Fruit fly (Drosophila melanogaster) whole organism, embryonic: ENCODE results near the gene Sf3a2.

ENCODE experiments used
- B-H1 ChIP-seq: fragments of 200-800 bp; sonication (Bioruptor generic); IDR thresholded peaks from 3 replicates; pipeline ENCODE4 v1.3.6; 2022; ENCODE audit warnings: missing biosample characterization, missing genetic modification characterization
- CG10147 ChIP-seq: fragments of 200-800 bp; sonication (Bioruptor generic); optimal IDR thresholded peaks from 2 replicates; lab custom pipeline; 2019; ENCODE audit warnings: missing biosample characterization, mild to moderate bottlenecking, missing genetic modification characterization, moderate library complexity
- CG10321 ChIP-seq: fragments of 200-800 bp; sonication (Bioruptor generic); IDR thresholded peaks from 2 replicates; pipeline ENCODE4 v1.3.6; 2022; ENCODE audit warnings: missing biosample characterization, missing genetic modification characterization
- CG10431 ChIP-seq: fragments of 200-800 bp; sonication (Bioruptor generic); optimal IDR thresholded peaks from 3 replicates; lab custom pipeline; 2018; ENCODE audit warnings: missing biosample characterization, mild to moderate bottlenecking, missing genetic modification characterization
- CG10565 ChIP-seq: fragments of 200-800 bp; sonication (Bioruptor generic); optimal IDR thresholded peaks from 3 replicates; lab custom pipeline; 2016; ENCODE audit warnings: missing biosample characterization, mild to moderate bottlenecking, missing genetic modification characterization
- CG11456 ChIP-seq: fragments of 200-800 bp; sonication (Bioruptor generic); IDR thresholded peaks from 3 replicates; pipeline ENCODE4 v1.3.6; 2022; ENCODE audit warnings: missing biosample characterization, missing genetic modification characterization
- CG11504 ChIP-seq: fragments of 200-800 bp; sonication (Bioruptor generic); optimal IDR thresholded peaks from 3 replicates; lab custom pipeline; 2019; ENCODE audit warnings: missing biosample characterization, mild to moderate bottlenecking, missing genetic modification characterization, moderate library complexity
- CG12942 ChIP-seq: fragments of 200-800 bp; sonication (Bioruptor generic); optimal IDR thresholded peaks from 3 replicates; lab custom pipeline; 2016; ENCODE audit warnings: missing biosample characterization, missing genetic modification characterization
- CG13123 ChIP-seq: fragments of 200-800 bp; sonication (Bioruptor generic); optimal IDR thresholded peaks from 2 replicates; lab custom pipeline; 2016; ENCODE audit warnings: missing biosample characterization, missing genetic modification characterization
- CG1529 ChIP-seq: fragments of 200-800 bp; sonication (Bioruptor generic); optimal IDR thresholded peaks from 3 replicates; lab custom pipeline; 2018; ENCODE audit warnings: missing biosample characterization, missing genetic modification characterization
- CG2889 ChIP-seq: fragments of 200-800 bp; sonication (Bioruptor generic); IDR thresholded peaks from 3 replicates; pipeline ENCODE4 v1.3.6; 2022; ENCODE audit warnings: missing biosample characterization, missing genetic modification characterization
- CG31224 ChIP-seq: fragments of 200-800 bp; sonication (Bioruptor generic); IDR thresholded peaks from 2 replicates; pipeline ENCODE4 v1.3.6; 2022; ENCODE audit warnings: missing biosample characterization, missing genetic modification characterization
- CG3847 ChIP-seq: fragments of 200-800 bp; sonication (Bioruptor generic); IDR thresholded peaks from 2 replicates; pipeline ENCODE4 v1.3.6; 2022; ENCODE audit warnings: missing biosample characterization, missing genetic modification characterization
- CG6791 ChIP-seq: fragments of 200-800 bp; sonication (Bioruptor generic); IDR thresholded peaks from 3 replicates; pipeline ENCODE4 v1.3.6; 2022; ENCODE audit warnings: missing biosample characterization, missing genetic modification characterization; ENCODE audit not compliant: partially characterized antibody
- CG7745 ChIP-seq: fragments of 200-800 bp; sonication (Bioruptor generic); optimal IDR thresholded peaks from 2 replicates; lab custom pipeline; 2018; ENCODE audit warnings: missing biosample characterization, mild to moderate bottlenecking, missing genetic modification characterization, moderate library complexity
- CG8388 ChIP-seq: fragments of 200-800 bp; sonication (Bioruptor generic); optimal IDR thresholded peaks from 2 replicates; lab custom pipeline; 2019; ENCODE audit warnings: missing biosample characterization, mild to moderate bottlenecking, missing genetic modification characterization, moderate library complexity
- CG9817 ChIP-seq: fragments of 200-800 bp; sonication (Bioruptor generic); optimal IDR thresholded peaks from 2 replicates; lab custom pipeline; 2018; ENCODE audit warnings: missing biosample characterization, mild to moderate bottlenecking, missing genetic modification characterization, moderate library complexity
- D19B ChIP-seq: fragments of 200-800 bp; sonication (Bioruptor generic); optimal IDR thresholded peaks from 2 replicates; lab custom pipeline; 2017; ENCODE audit warnings: missing biosample characterization, mild to moderate bottlenecking, missing genetic modification characterization
- Dbx ChIP-seq: fragments of 200-800 bp; sonication (Bioruptor generic); IDR thresholded peaks from 3 replicates; pipeline ENCODE4 v1.3.6; 2022; ENCODE audit warnings: missing biosample characterization, missing genetic modification characterization
- Dll ChIP-seq: fragments of 200-800 bp; sonication (Bioruptor generic); IDR thresholded peaks from 4 replicates; pipeline ENCODE4 v1.3.6; 2022; ENCODE audit warnings: missing biosample characterization, missing genetic modification characterization; ENCODE audit not compliant: partially characterized antibody
- Dref ChIP-seq: fragments of 200-800 bp; sonication (Bioruptor generic); IDR thresholded peaks from 2 replicates; pipeline ENCODE4 v1.3.6; 2022; ENCODE audit warnings: missing biosample characterization, missing genetic modification characterization
- E2f1 ChIP-seq: fragments of 200-800 bp; sonication (Bioruptor generic); IDR thresholded peaks from 2 replicates; pipeline ENCODE4 v1.3.6; 2022; ENCODE audit warnings: missing biosample characterization, missing genetic modification characterization
- Hand ChIP-seq: fragments of 200-800 bp; sonication (Bioruptor generic); optimal IDR thresholded peaks from 2 replicates; lab custom pipeline; 2017; ENCODE audit warnings: mild to moderate bottlenecking, missing biosample characterization, missing genetic modification reagents, missing genetic modification characterization
- Hmr ChIP-seq: fragments of 200-800 bp; sonication (Bioruptor generic); optimal IDR thresholded peaks from 3 replicates; lab custom pipeline; 2017; ENCODE audit warnings: mild to moderate bottlenecking, missing biosample characterization, missing genetic modification reagents, missing genetic modification characterization
- Hr78 ChIP-seq, 2 experiments: fragments of 200-800 bp in 1 of 2; fragments of >200 bp in 1 of 2; sonication (Bioruptor generic) in 1 of 2; optimal IDR thresholded peaks; 2 replicates each; lab custom pipeline; 2017 to 2019; ENCODE audit warnings: missing biosample characterization in 2 of 2, missing genetic modification characterization in 2 of 2, mild to moderate bottlenecking in 1 of 2, moderate library complexity in 1 of 2
- Jarid2 ChIP-seq: fragments of 200-800 bp; sonication (Bioruptor generic); optimal IDR thresholded peaks from 3 replicates; lab custom pipeline; 2017; ENCODE audit warnings: mild to moderate bottlenecking, missing biosample characterization, missing genetic modification reagents, missing genetic modification characterization
- Neu2 ChIP-seq: fragments of 200-800 bp; sonication (Bioruptor generic); optimal IDR thresholded peaks from 3 replicates; lab custom pipeline; 2016; ENCODE audit warnings: missing biosample characterization, missing genetic modification characterization, borderline replicate concordance
- Six4 ChIP-seq: fragments of 200-800 bp; sonication (Bioruptor generic); optimal IDR thresholded peaks from 2 replicates; lab custom pipeline; 2016; ENCODE audit warnings: missing biosample characterization, missing genetic modification characterization
- Stat92E ChIP-seq, 3 experiments: fragments of >200 bp in 2 of 3; fragments of 200-800 bp in 1 of 3; sonication (Bioruptor generic) in 1 of 3; optimal IDR thresholded peaks; 2 replicates each; lab custom pipeline; 2017 to 2019; ENCODE audit warnings: missing biosample characterization in 3 of 3, missing genetic modification characterization in 3 of 3, mild to moderate bottlenecking in 1 of 3, moderate library complexity in 1 of 3
- ato ChIP-seq: fragments of 200-800 bp; sonication (Bioruptor generic); IDR thresholded peaks from 2 replicates; pipeline ENCODE4 v1.3.6; 2022; ENCODE audit warnings: missing biosample characterization, missing genetic modification characterization; ENCODE audit not compliant: partially characterized antibody
- crp ChIP-seq, 2 experiments: fragments of 200-800 bp; sonication (Bioruptor generic); optimal IDR thresholded peaks; 2 replicates in 1 of 2; 3 replicates in 1 of 2; lab custom pipeline; 2017; ENCODE audit warnings: missing biosample characterization in 2 of 2, missing genetic modification characterization in 2 of 2, mild to moderate bottlenecking in 1 of 2, moderate library complexity in 1 of 2
- emc ChIP-seq: fragments of 200-800 bp; sonication (Bioruptor generic); optimal IDR thresholded peaks from 2 replicates; lab custom pipeline; 2016; ENCODE audit warnings: missing biosample characterization, missing genetic modification characterization
- fu2 ChIP-seq: fragments of 200-800 bp; sonication (Bioruptor generic); optimal IDR thresholded peaks from 2 replicates; lab custom pipeline; 2016; ENCODE audit warnings: missing biosample characterization, missing genetic modification characterization
- gcm2 ChIP-seq: fragments of 200-800 bp; sonication (Bioruptor generic); optimal IDR thresholded peaks from 2 replicates; lab custom pipeline; 2016; ENCODE audit warnings: missing biosample characterization, missing genetic modification characterization
- luna ChIP-seq: fragments of 200-800 bp; sonication (Bioruptor generic); optimal IDR thresholded peaks from 2 replicates; lab custom pipeline; 2016; ENCODE audit warnings: missing biosample characterization, missing genetic modification characterization
- maf-S ChIP-seq: fragments of 200-800 bp; sonication (Bioruptor generic); optimal IDR thresholded peaks from 2 replicates; lab custom pipeline; 2016; ENCODE audit warnings: missing biosample characterization, missing genetic modification characterization
- nerfin-1 ChIP-seq: fragments of 200-800 bp; sonication (Bioruptor generic); optimal IDR thresholded peaks from 3 replicates; lab custom pipeline; 2019; ENCODE audit warnings: missing biosample characterization, mild to moderate bottlenecking, missing genetic modification characterization, moderate library complexity
- nerfin-2 ChIP-seq: fragments of 200-800 bp; sonication (Bioruptor generic); IDR thresholded peaks from 2 replicates; pipeline ENCODE4 v1.3.6; 2022; ENCODE audit warnings: missing biosample characterization, missing genetic modification characterization; ENCODE audit not compliant: partially characterized antibody
- pnt ChIP-seq: fragments of 200-800 bp; sonication (Bioruptor generic); optimal IDR thresholded peaks from 3 replicates; lab custom pipeline; 2016; ENCODE audit warnings: missing biosample characterization, missing genetic modification characterization
- prd ChIP-seq, 3 experiments: fragments of >200 bp in 2 of 3; fragments of 200-800 bp in 1 of 3; sonication (Bioruptor generic) in 1 of 3; optimal IDR thresholded peaks in 2 of 3; IDR thresholded peaks in 1 of 3; 2 replicates in 2 of 3; 3 replicates in 1 of 3; pipeline versions ENCODE4 v1.3.6 to Lab custom; 2017 to 2022; ENCODE audit warnings: missing biosample characterization in 1 of 3, missing genetic modification characterization in 1 of 3
- pzg ChIP-seq: fragments of 200-800 bp; sonication (Bioruptor generic); optimal IDR thresholded peaks from 3 replicates; lab custom pipeline; 2018; ENCODE audit warnings: missing biosample characterization, mild to moderate bottlenecking, missing genetic modification characterization, moderate library complexity
- rib ChIP-seq: fragments of 200-800 bp; sonication (Bioruptor generic); IDR thresholded peaks from 2 replicates; pipeline ENCODE4 v1.3.6; 2022; ENCODE audit warnings: missing biosample characterization, missing genetic modification characterization
- sc ChIP-seq, 3 experiments: fragments of >200 bp in 2 of 3; fragments of 200-800 bp in 1 of 3; sonication (Bioruptor generic) in 1 of 3; optimal IDR thresholded peaks; 2 replicates in 2 of 3; 3 replicates in 1 of 3; lab custom pipeline; 2017; ENCODE audit warnings: mild to moderate bottlenecking in 1 of 3, missing biosample characterization in 1 of 3, missing genetic modification characterization in 1 of 3, missing genetic modification reagents in 1 of 3
- schlank ChIP-seq: fragments of 200-800 bp; sonication (Bioruptor generic); optimal IDR thresholded peaks from 2 replicates; lab custom pipeline; 2018; ENCODE audit warnings: missing biosample characterization, mild to moderate bottlenecking, missing genetic modification characterization
- so ChIP-seq: fragments of 200-800 bp; sonication (Bioruptor generic); IDR thresholded peaks from 3 replicates; pipeline ENCODE4 v1.3.6; 2022; ENCODE audit warnings: missing biosample characterization, missing genetic modification characterization
- sob ChIP-seq: fragments of 200-800 bp; sonication (Bioruptor generic); IDR thresholded peaks from 2 replicates; pipeline ENCODE4 v1.3.6; 2022; ENCODE audit warnings: missing biosample characterization, missing genetic modification characterization
- unc-4 ChIP-seq: fragments of 200-800 bp; sonication (Bioruptor generic); IDR thresholded peaks from 2 replicates; pipeline ENCODE4 v1.3.6; 2022; ENCODE audit warnings: missing biosample characterization, missing genetic modification characterization; ENCODE audit not compliant: partially characterized antibody
- zf30C ChIP-seq: fragments of 200-800 bp; sonication (Bioruptor generic); optimal IDR thresholded peaks from 3 replicates; lab custom pipeline; 2018; ENCODE audit warnings: missing biosample characterization, mild to moderate bottlenecking, missing genetic modification characterization

Gene Sf3a2

dm6 chr3L:12813907-12814306 lies at the start of gene Sf3a2, which contains the start of gene CG42588 (continued):
- TF ChIP-seq fu2, result peak; percentile 25
- peak in 1 of 3 experiments; percentile 54 for TF ChIP-seq Stat92E (GFP tag; optimal IDR thresholded peaks at IDR 0.05; lab: Kevin White, UChicago)
- TF ChIP-seq prd (optimal IDR thresholded peaks at IDR 0.05; lab: Kevin White, UChicago), result no peak
- peak; percentile 83; the same call in 2 of the 3 replicates for TF ChIP-seq prd (GFP tag; IDR thresholded peaks at IDR 0.05; lab: Robert Waterston, UW)
- TF ChIP-seq CG13123 (GFP tag; lab: Kevin White, UChicago), result peak; percentile 25
- peak; percentile 63 for TF ChIP-seq E2f1 (GFP tag; lab: Robert Waterston, UW)
- no peak for TF ChIP-seq CG10431 (GFP tag; lab: Kevin White, UChicago)
- TF ChIP-seq Jarid2 (GFP tag; lab: Kevin White, UChicago), result no peak
- TF ChIP-seq CG1529 (GFP tag; lab: Kevin White, UChicago), result no peak
- no peak for TF ChIP-seq gcm2 (GFP tag; lab: Kevin White, UChicago)
- TF ChIP-seq CG10147 (GFP tag; lab: Kevin White, UChicago), result no peak
- 0 out of 3 replicates have a peak, but pooled peaks have one; percentile 29 for TF ChIP-seq CG2889
- TF ChIP-seq schlank, result no peak
- TF ChIP-seq CG9817 (tag; lab: Kevin White, UChicago), result peak; percentile 29
- TF ChIP-seq zf30C (GFP tag; lab: Kevin White, UChicago), result no peak
- TF ChIP-seq sc (optimal IDR thresholded peaks at IDR 0.05; lab: Kevin White, UChicago), result no peak
- no peak for TF ChIP-seq sc (GFP tag; optimal IDR thresholded peaks at IDR 0.05; lab: Kevin White, UChicago)
- TF ChIP-seq rib (GFP tag; lab: Robert Waterston, UW), result 0 out of 2 replicates have a peak, but pooled peaks have one; percentile 24
- no peak for TF ChIP-seq maf-S (GFP tag; lab: Kevin White, UChicago)
- no peak for TF ChIP-seq Hand (GFP tag; lab: Kevin White, UChicago)
- no peak for TF ChIP-seq emc (GFP tag; lab: Kevin White, UChicago)
- peak; percentile 48 for TF ChIP-seq nerfin-1 (tag; lab: Kevin White, UChicago)
- TF ChIP-seq nerfin-2 (GFP tag; lab: Robert Waterston, UW), result no peak
- TF ChIP-seq CG11456, result peak; percentile 89
- peak; percentile 83 for TF ChIP-seq unc-4 (GFP tag; lab: Robert Waterston, UW)
- TF ChIP-seq CG31224 (GFP tag; lab: Robert Waterston, UW), result peak; percentile 44; the same call in 1 of the 2 replicates
- peak; percentile 83 for TF ChIP-seq Dbx
- TF ChIP-seq CG7745 (tag; lab: Kevin White, UChicago), result no peak
- TF ChIP-seq Six4 (GFP tag; lab: Kevin White, UChicago), result peak; percentile 29
- no peak for TF ChIP-seq CG10565 (GFP tag; lab: Kevin White, UChicago)
- TF ChIP-seq Hr78 (GFP tag; optimal IDR thresholded peaks at IDR 0.05; lab: Kevin White, UChicago), result no peak
- peak; percentile 83 for TF ChIP-seq CG3847 (GFP tag; lab: Robert Waterston, UW)
- TF ChIP-seq Dref (GFP tag; lab: Robert Waterston, UW), result peak; percentile 61
- TF ChIP-seq CG12942 (GFP tag; lab: Kevin White, UChicago), result peak; percentile 57
- TF ChIP-seq Hmr, result no peak
- no peak for TF ChIP-seq CG11504 (tag; lab: Kevin White, UChicago)
- TF ChIP-seq pzg (GFP tag; lab: Kevin White, UChicago), result peak; percentile 66
- TF ChIP-seq D19B, result no peak
- peak in 1 of 2 experiments; percentile 27 for TF ChIP-seq crp (GFP tag; optimal IDR thresholded peaks at IDR 0.05; lab: Kevin White, UChicago)
- TF ChIP-seq CG8388 (GFP tag; lab: Kevin White, UChicago), result peak; percentile 35
- TF ChIP-seq sob (GFP tag; lab: Robert Waterston, UW), result peak; percentile 69; the same call in 1 of the 2 replicates
- TF ChIP-seq luna (GFP tag; lab: Kevin White, UChicago), result no peak
- TF ChIP-seq CG6791 (GFP tag; lab: Robert Waterston, UW), result no peak; the same call in 1 of the 3 replicates
- TF ChIP-seq Neu2 (GFP tag; lab: Kevin White, UChicago), result no peak
- TF ChIP-seq pnt (GFP tag; lab: Kevin White, UChicago), result no peak
- TF ChIP-seq CG10321 (GFP tag; lab: Robert Waterston, UW), result no peak
- peak; percentile 44; the same call in 2 of the 3 replicates for TF ChIP-seq B-H1 (GFP tag; lab: Robert Waterston, UW)
- TF ChIP-seq Dll, result peak; percentile 93
- TF ChIP-seq ato (GFP tag; lab: Robert Waterston, UW), result 0 out of 2 replicates have a peak, but pooled peaks have one; percentile 29
- TF ChIP-seq so, result no peak
